Worm (Caenorhabditis elegans): ENCODE data around the gene K11H12.6.

ce11 chrIV:698304-698703 is 31.2 kb downstream of the K11H12.6 start, which contains the start of gene Y55F3C.17:
- no peak for TF ChIP-seq nhr-25 (tag; optimal IDR thresholded peaks at IDR 0.05)
- no peak for TF ChIP-seq unc-62 (GFP tag; optimal IDR thresholded peaks at IDR 0.05)
- TF ChIP-seq mdl-1 (tag; optimal IDR thresholded peaks at IDR 0.05) = no peak
- TF ChIP-seq nhr-11 (tag; optimal IDR thresholded peaks at IDR 0.05) = no peak
- no peak for TF ChIP-seq ztf-11 (tag; optimal IDR thresholded peaks at IDR 0.05)
- TF ChIP-seq daf-12 (tag; optimal IDR thresholded peaks at IDR 0.05) = no peak
- no peak for TF ChIP-seq skn-1 (tag; optimal IDR thresholded peaks at IDR 0.05)
- no peak for TF ChIP-seq pha-4 (tag; optimal IDR thresholded peaks at IDR 0.05)
